Worm (Caenorhabditis elegans): ENCODE results near the gene ZK1128.1.

The ZK1128.1 gene

ce11 chrIII:10094538-10094937 is 20.0 kb downstream of the ZK1128.1 start (continued):
- TF ChIP-seq pha-4 (tag; optimal IDR thresholded peaks at IDR 0.05) (no peak), ceh-24 (tag; optimal IDR thresholded peaks at IDR 0.05) (no peak), lim-6 (tag; optimal IDR thresholded peaks at IDR 0.05) (no peak), elt-4 (tag; optimal IDR thresholded peaks at IDR 0.05) (no peak), pat-9 (tag; optimal IDR thresholded peaks at IDR 0.05) (no peak), hlh-13 (GFP tag; optimal IDR thresholded peaks at IDR 0.05) (no peak), rnt-1 (tag; optimal IDR thresholded peaks at IDR 0.05) (peak; percentile 58), mec-3 (tag; optimal IDR thresholded peaks at IDR 0.05; ENCODE audit: borderline replicate concordance) (peak; percentile 2), ceh-14 (tag; optimal IDR thresholded peaks at IDR 0.05) (no peak), gmeb-2 (tag; optimal IDR thresholded peaks at IDR 0.05) (no peak), eyg-1 (tag; optimal IDR thresholded peaks at IDR 0.05) (peak; percentile 46), pax-1 (tag; optimal IDR thresholded peaks at IDR 0.05) (no peak), dmd-4 (tag; optimal IDR thresholded peaks at IDR 0.05; ENCODE audit: borderline replicate concordance) (no peak), sdc-2 (tag; optimal IDR thresholded peaks at IDR 0.05) (peak; percentile 40), odd-2 (tag; optimal IDR thresholded peaks at IDR 0.05) (no peak), ceh-48 (tag; optimal IDR thresholded peaks at IDR 0.05) (peak; percentile 15), sox-4 (tag; optimal IDR thresholded peaks at IDR 0.05) (peak; percentile 11), unc-42 (tag; optimal IDR thresholded peaks at IDR 0.05) (no peak), hlh-30 (tag; optimal IDR thresholded peaks at IDR 0.05; ENCODE audit: insufficient read depth) (no peak), Y22D7AL.16 (tag; optimal IDR thresholded peaks at IDR 0.05) (no peak), madf-2 (tag; optimal IDR thresholded peaks at IDR 0.05) (peak; percentile 25), pha-2 (tag; optimal IDR thresholded peaks at IDR 0.05) (peak; percentile 59), ceh-34 (tag; optimal IDR thresholded peaks at IDR 0.05) (peak; percentile 57), nfya-1 (tag; optimal IDR thresholded peaks at IDR 0.05) (peak; percentile 77), ztf-16 (tag; optimal IDR thresholded peaks at IDR 0.05) (no peak), fkh-10 (GFP tag; optimal IDR thresholded peaks at IDR 0.05) (no peak), T23F11.4 (GFP tag; optimal IDR thresholded peaks at IDR 0.05) (peak; percentile 53), nhr-11 (tag; optimal IDR thresholded peaks at IDR 0.05) (no peak)

DNA sequence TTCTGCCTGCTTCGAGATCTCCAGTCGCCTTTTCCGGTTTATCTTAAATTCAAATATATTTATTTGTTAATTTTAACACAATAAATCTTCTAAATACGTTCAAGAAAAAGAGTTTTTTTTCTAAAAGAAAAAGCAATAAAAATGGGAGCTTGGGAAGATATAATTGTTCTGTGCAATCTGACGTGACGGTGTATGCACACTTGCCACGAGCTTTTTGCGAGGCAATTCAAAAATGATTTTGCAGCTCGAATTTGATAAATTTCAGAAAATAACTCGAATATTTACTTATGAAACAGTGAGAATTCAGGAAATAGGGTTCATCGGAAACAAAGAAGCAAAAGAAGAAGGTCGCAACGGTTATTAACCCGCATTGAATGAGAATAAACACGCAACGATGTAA is 21.5 kb downstream of the ZK1128.1 start:
- no peak for TF ChIP-seq nhr-232 (tag; optimal IDR thresholded peaks at IDR 0.05)
- no peak for TF ChIP-seq hlh-15 (tag; optimal IDR thresholded peaks at IDR 0.05)
- TF ChIP-seq lim-6 (tag; optimal IDR thresholded peaks at IDR 0.05), result no peak
- no peak for TF ChIP-seq T23F11.4 (GFP tag; optimal IDR thresholded peaks at IDR 0.05)
- TF ChIP-seq ceh-48 (tag; optimal IDR thresholded peaks at IDR 0.05), result no peak
- TF ChIP-seq tbx-2 (tag; optimal IDR thresholded peaks at IDR 0.05), result no peak
- TF ChIP-seq gmeb-2 (tag; optimal IDR thresholded peaks at IDR 0.05), result no peak
- TF ChIP-seq dve-1 (tag; optimal IDR thresholded peaks at IDR 0.05), result no peak
- no peak for TF ChIP-seq unc-55 (GFP tag; optimal IDR thresholded peaks at IDR 0.05)
- no peak for TF ChIP-seq F13H6.1 (tag; optimal IDR thresholded peaks at IDR 0.05)
- no peak for TF ChIP-seq ceh-34 (tag; optimal IDR thresholded peaks at IDR 0.05)
- TF ChIP-seq pha-4 (tag; optimal IDR thresholded peaks at IDR 0.05), result no peak
- no peak for TF ChIP-seq ceh-31 (tag; optimal IDR thresholded peaks at IDR 0.05)
- no peak for TF ChIP-seq unc-86 (tag; optimal IDR thresholded peaks at IDR 0.05)

DNA sequence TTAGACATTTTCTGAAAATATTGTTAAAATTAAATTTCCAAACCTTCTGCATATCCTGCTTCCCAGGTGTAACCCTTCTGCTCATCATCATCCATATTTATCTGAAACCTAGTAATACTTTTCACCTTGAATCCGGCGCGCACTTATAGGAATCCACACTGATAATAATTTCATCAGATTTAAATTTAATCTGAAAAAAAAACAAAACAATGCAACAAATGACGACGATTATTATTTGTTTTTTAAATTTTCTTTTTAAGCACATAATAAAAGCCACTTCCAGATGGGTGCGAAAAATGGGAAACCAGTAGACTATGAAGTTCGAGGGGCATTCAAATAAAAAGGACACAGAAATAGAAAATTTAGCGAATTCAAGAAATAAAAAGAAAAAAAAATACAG is 23.9 kb downstream of the ZK1128.1 start, which contains the start of gene gtf-2H2C:
gtf-2H2C (minus strand) TSS at position 101 of the 400 bp plus-strand sequence.
- no peak for TF ChIP-seq nhr-232 (tag; optimal IDR thresholded peaks at IDR 0.05)

DNA sequence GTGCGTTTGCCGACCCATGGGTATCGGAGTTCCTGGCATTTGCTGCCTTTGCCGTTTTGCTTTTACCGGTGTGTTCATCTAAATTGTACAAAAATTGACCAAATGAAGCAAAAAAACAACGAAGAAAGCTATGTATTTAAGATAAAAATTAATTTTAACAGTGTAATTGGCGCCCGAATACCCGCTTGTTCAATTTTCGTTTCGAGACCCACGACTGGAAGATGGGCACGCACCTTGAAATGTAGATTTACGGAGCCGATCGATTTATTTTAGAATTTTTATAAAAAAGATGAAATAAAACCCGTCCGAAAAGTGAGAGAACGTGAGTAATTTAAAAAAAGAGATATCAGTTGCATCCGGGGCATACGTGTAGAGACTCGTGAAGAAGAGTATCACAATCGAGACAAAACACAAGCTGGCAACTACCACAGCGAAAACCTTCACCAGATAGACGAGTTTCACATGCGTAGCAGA is 26.0 kb downstream of the ZK1128.1 start, which contains the start of gene hal-2:
hal-2 (minus strand) TSS at position 424 of the 474 bp plus-strand sequence.
- TF ChIP-seq tbx-7 (tag; optimal IDR thresholded peaks at IDR 0.05) (no peak), unc-42 (tag; optimal IDR thresholded peaks at IDR 0.05) (no peak), K09A11.1 (tag; optimal IDR thresholded peaks at IDR 0.05; ENCODE audit: insufficient read depth) (no peak), gmeb-2 (tag; optimal IDR thresholded peaks at IDR 0.05) (no peak), hlh-15 (tag; optimal IDR thresholded peaks at IDR 0.05) (no peak), dmd-4 (tag; optimal IDR thresholded peaks at IDR 0.05; ENCODE audit: borderline replicate concordance) (no peak), pat-9 (tag; optimal IDR thresholded peaks at IDR 0.05) (no peak), hlh-6 (tag; optimal IDR thresholded peaks at IDR 0.05) (no peak), C38D4.7 (GFP tag; optimal IDR thresholded peaks at IDR 0.05) (no peak), fkh-10 (GFP tag; optimal IDR thresholded peaks at IDR 0.05) (no peak), dve-1 (tag; optimal IDR thresholded peaks at IDR 0.05) (no peak), hlh-13 (GFP tag; optimal IDR thresholded peaks at IDR 0.05) (no peak), syd-9 (tag; optimal IDR thresholded peaks at IDR 0.05) (no peak), che-1 (tag; optimal IDR thresholded peaks at IDR 0.05) (no peak)
